Worm (Caenorhabditis elegans) whole organism, mixed stage, embryonic: Measurements from ENCODE around the gene nhr-282.

ENCODE experiments used
- blmp-1 ChIP-seq: fragments of 150-350 bp; optimal IDR thresholded peaks from 2 replicates; lab custom pipeline; 2014; ENCODE audit warnings: missing biosample characterization, missing genetic modification characterization
- elt-1 ChIP-seq: sonication (generic microtip); optimal IDR thresholded peaks from 2 replicates; lab custom pipeline; 2017; ENCODE audit warnings: missing genetic modification characterization, mild to moderate bottlenecking, missing compliant biosample characterization, antibody characterized with exemption, moderate library complexity, borderline replicate concordance; ENCODE audit not compliant: insufficient read depth
- elt-3 ChIP-seq: fragments of 150-350 bp; optimal IDR thresholded peaks from 2 replicates; lab custom pipeline; 2014; ENCODE audit warnings: missing biosample characterization, missing genetic modification characterization
- lin-13 ChIP-seq: fragments of 150-350 bp; optimal IDR thresholded peaks from 2 replicates; lab custom pipeline; 2014; ENCODE audit warnings: missing biosample characterization, missing genetic modification characterization
- lsy-2 ChIP-seq: fragments of 150-350 bp; optimal IDR thresholded peaks from 2 replicates; lab custom pipeline; 2014; ENCODE audit warnings: missing biosample characterization, missing genetic modification characterization
- nhr-2 ChIP-seq: fragments of 150-350 bp; optimal IDR thresholded peaks from 2 replicates; lab custom pipeline; 2014; ENCODE audit warnings: missing biosample characterization, missing genetic modification characterization
- nhr-237 ChIP-seq: fragments of 150-350 bp; optimal IDR thresholded peaks from 2 replicates; lab custom pipeline; 2014; ENCODE audit warnings: missing biosample characterization, missing genetic modification characterization
- nhr-76 ChIP-seq: sonication (generic microtip); optimal IDR thresholded peaks from 2 replicates; lab custom pipeline; 2017; ENCODE audit warnings: missing biosample characterization, missing genetic modification characterization
- pha-4 ChIP-seq: fragments of 150-350 bp; optimal IDR thresholded peaks from 2 replicates; lab custom pipeline; 2018; ENCODE audit warnings: missing biosample characterization, missing genetic modification reagents, missing genetic modification characterization
- sem-2 ChIP-seq: fragments of 200-800 bp; sonication (Bioruptor generic); optimal IDR thresholded peaks from 2 replicates; lab custom pipeline; 2018; ENCODE audit warnings: mild to moderate bottlenecking, missing genetic modification characterization, missing compliant biosample characterization
- snpc-4 ChIP-seq: fragments of 150-350 bp; optimal IDR thresholded peaks from 2 replicates; lab custom pipeline; 2014; ENCODE audit warnings: missing biosample characterization, missing genetic modification characterization
- sptf-1 ChIP-seq: sonication (generic microtip); optimal IDR thresholded peaks from 2 replicates; lab custom pipeline; 2017; ENCODE audit warnings: mild to moderate bottlenecking, missing genetic modification characterization, moderate library complexity, missing compliant biosample characterization
- unc-39 ChIP-seq: fragments of 150-350 bp; optimal IDR thresholded peaks from 2 replicates; lab custom pipeline; 2014; ENCODE audit warnings: missing biosample characterization, missing genetic modification characterization

- no peak for TF ChIP-seq elt-3 (tag; lab: Kevin White, UChicago)
- no peak for TF ChIP-seq sptf-1
- TF ChIP-seq blmp-1 (tag; lab: Kevin White, UChicago) = no peak
- TF ChIP-seq lsy-2 (tag; lab: Kevin White, UChicago) = no peak
- no peak for TF ChIP-seq nhr-237 (tag; lab: Kevin White, UChicago)
- no peak for TF ChIP-seq unc-39 (tag; lab: Kevin White, UChicago)
- no peak for TF ChIP-seq elt-1 (tag; lab: Kevin White, UChicago)
- no peak for TF ChIP-seq pha-4 (tag; lab: Kevin White, UChicago)
- no peak for TF ChIP-seq snpc-4
- TF ChIP-seq nhr-76 = no peak
- no peak for TF ChIP-seq sem-2 (GFP tag; lab: Kevin White, UChicago)
- no peak for TF ChIP-seq lin-13 (tag; lab: Kevin White, UChicago)
- no peak for TF ChIP-seq nhr-2 (tag; lab: Kevin White, UChicago)
Measured at ce11 chrV:15826110-15826509, 14.0 kb downstream of the nhr-282 start, which contains the start of gene srbc-51.
